Fruit fly (Drosophila melanogaster): Measurements from ENCODE around the gene Sdic1.

DNA sequence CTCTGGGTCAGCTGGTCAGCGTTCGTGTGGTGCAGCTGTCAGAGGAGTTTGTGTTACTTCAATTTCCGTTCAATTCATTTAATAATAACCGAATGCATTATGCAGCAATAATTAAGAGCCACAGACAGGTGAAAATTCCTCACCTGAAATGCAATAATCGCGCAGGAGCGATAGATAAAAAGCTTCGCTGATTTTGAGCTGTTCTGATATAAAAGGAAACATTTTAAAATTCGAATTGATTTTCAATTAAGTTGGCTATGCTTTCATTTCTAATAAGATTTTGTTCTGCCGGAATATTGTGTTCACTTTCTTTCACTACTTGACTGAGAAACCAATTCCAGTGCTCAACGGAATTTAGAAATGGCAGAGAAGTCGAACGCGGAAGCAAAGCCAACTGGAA, 38.9 kb downstream of the Sdic1 start, which contains the start of gene CG42583:
- TF ChIP-seq kay (GFP tag; ENCODE audit: borderline replicate concordance): no peak
- no peak for TF ChIP-seq Hr96 (GFP tag; optimal IDR thresholded peaks at IDR 0.05)
- TF ChIP-seq CG1620 (GFP tag; optimal IDR thresholded peaks at IDR 0.05): no peak
- TF ChIP-seq CG12768 (GFP tag; optimal IDR thresholded peaks at IDR 0.05): no peak
- TF ChIP-seq pad (GFP tag; optimal IDR thresholded peaks at IDR 0.05): no peak
- TF ChIP-seq bab1 (GFP tag; optimal IDR thresholded peaks at IDR 0.05): no peak
